Fruit fly (Drosophila melanogaster): ENCODE data around the gene phu.

dm6 chr3R:9529387-9529897, 34.8 kb downstream of the phu start:
- TF ChIP-seq CG11504 (tag; optimal IDR thresholded peaks at IDR 0.05) (no peak), croc (GFP tag; conservative IDR thresholded peaks at IDR 0.05) (no peak), CG14014 (GFP tag; IDR thresholded peaks at IDR 0.05) (no peak), Hand (GFP tag; optimal IDR thresholded peaks at IDR 0.05) (no peak)
